Worm (Caenorhabditis elegans) whole organism, L2 larva: ENCODE measurements around the gene ZK1010.2.

Source experiments
- blmp-1 ChIP-seq: sonication (generic microtip); optimal IDR thresholded peaks from 2 replicates; lab custom pipeline; 2017; ENCODE audit warnings: missing genetic modification characterization, mild to moderate bottlenecking, missing compliant biosample characterization, antibody characterized with exemption, moderate library complexity; ENCODE audit not compliant: insufficient read depth
- crh-2 ChIP-seq: sonication (generic microtip); optimal IDR thresholded peaks from 2 replicates; lab custom pipeline; 2017; ENCODE audit warnings: missing biosample characterization, missing genetic modification characterization
- lsy-2 ChIP-seq, 2 experiments: fragments of 150-350 bp in 1 of 2; sonication (generic microtip) in 1 of 2; optimal IDR thresholded peaks; 2 replicates each; lab custom pipeline; 2014 to 2017; ENCODE audit warnings: missing biosample characterization in 2 of 2, missing genetic modification characterization in 2 of 2
- unc-62 ChIP-seq: fragments of 150-350 bp; optimal IDR thresholded peaks from 2 replicates; lab custom pipeline; 2014; ENCODE audit warnings: missing biosample characterization, missing genetic modification reagents, missing genetic modification characterization

ce11 chrIII:12978473-12979174, 962 bp upstream of the ZK1010.2 start, which contains the start of the genes ubq-2 and frg-1:
- TF ChIP-seq unc-62 (no peak), lsy-2 (tag; optimal IDR thresholded peaks at IDR 0.05; lab: Kevin White, UChicago) (peak; percentile 99 to 100), blmp-1 (tag; lab: Kevin White, UChicago) (no peak), crh-2 (peak; percentile 87)
